Fruit fly (Drosophila melanogaster) whole organism, embryonic: ENCODE results near the gene CG15414.

ENCODE experiments used
- Bteb2 ChIP-seq: fragments of 200-800 bp; sonication (Bioruptor generic); optimal IDR thresholded peaks from 2 replicates; lab custom pipeline; 2016; ENCODE audit warnings: missing biosample characterization, missing genetic modification characterization
- CG10209 ChIP-seq: fragments of 200-800 bp; sonication (Bioruptor generic); optimal IDR thresholded peaks from 3 replicates; lab custom pipeline; 2017; ENCODE audit warnings: missing biosample characterization, mild to moderate bottlenecking, missing genetic modification characterization, missing genetic modification reagents
- CG12219 ChIP-seq: fragments of 200-800 bp; sonication (Bioruptor generic); optimal IDR thresholded peaks from 3 replicates; lab custom pipeline; 2018; ENCODE audit warnings: missing biosample characterization, mild to moderate bottlenecking, missing genetic modification characterization
- CG12659 ChIP-seq: fragments of 200-800 bp; sonication (Bioruptor generic); optimal IDR thresholded peaks from 3 replicates; lab custom pipeline; 2017; ENCODE audit warnings: mild to moderate bottlenecking, missing biosample characterization, missing genetic modification reagents, missing genetic modification characterization
- CG12769 ChIP-seq: fragments of 200-800 bp; sonication (Bioruptor generic); optimal IDR thresholded peaks from 2 replicates; lab custom pipeline; 2019; ENCODE audit warnings: missing biosample characterization, mild to moderate bottlenecking, missing genetic modification characterization, moderate library complexity
- CG14050 ChIP-seq: fragments of 200-800 bp; sonication (Bioruptor generic); IDR thresholded peaks from 3 replicates; pipeline ENCODE4 v1.3.6; 2022; ENCODE audit warnings: missing biosample characterization, missing genetic modification characterization
- CG14710 ChIP-seq: fragments of 200-800 bp; sonication (Bioruptor generic); optimal IDR thresholded peaks from 3 replicates; lab custom pipeline; 2019; ENCODE audit warnings: missing biosample characterization, mild to moderate bottlenecking, missing genetic modification characterization, moderate library complexity
- CG15514 ChIP-seq: fragments of 200-800 bp; sonication (Bioruptor generic); optimal IDR thresholded peaks from 3 replicates; lab custom pipeline; 2017; ENCODE audit warnings: missing biosample characterization, missing genetic modification characterization, mild to moderate bottlenecking, moderate library complexity, missing genetic modification reagents
- CG17829 ChIP-seq: fragments of 200-800 bp; optimal IDR thresholded peaks from 2 replicates; lab custom pipeline; 2019; ENCODE audit warnings: missing biosample characterization, mild to moderate bottlenecking, missing genetic modification characterization, moderate library complexity
- CG2116 ChIP-seq: fragments of 200-800 bp; sonication (Bioruptor generic); optimal IDR thresholded peaks from 3 replicates; lab custom pipeline; 2018; ENCODE audit warnings: missing biosample characterization, mild to moderate bottlenecking, missing genetic modification characterization
- CG2129 ChIP-seq: fragments of 200-800 bp; sonication (Bioruptor generic); IDR thresholded peaks from 2 replicates; pipeline ENCODE4 v1.3.6; 2022; ENCODE audit warnings: missing biosample characterization, missing genetic modification characterization; ENCODE audit not compliant: partially characterized antibody
- CG2712 ChIP-seq: fragments of 200-800 bp; optimal IDR thresholded peaks from 3 replicates; lab custom pipeline; 2019; ENCODE audit warnings: missing biosample characterization, mild to moderate bottlenecking, missing genetic modification characterization, moderate library complexity
- CG3065 ChIP-seq: fragments of 200-800 bp; sonication (Bioruptor generic); optimal IDR thresholded peaks from 2 replicates; lab custom pipeline; 2016; ENCODE audit warnings: missing biosample characterization, missing genetic modification characterization
- CG3847 ChIP-seq: fragments of 200-800 bp; sonication (Bioruptor generic); IDR thresholded peaks from 2 replicates; pipeline ENCODE4 v1.3.6; 2022; ENCODE audit warnings: missing biosample characterization, missing genetic modification characterization
- CG42726 ChIP-seq: fragments of 200-800 bp; sonication (Bioruptor generic); IDR thresholded peaks from 2 replicates; pipeline ENCODE4 v1.3.6; 2022; ENCODE audit warnings: missing biosample characterization, missing genetic modification characterization; ENCODE audit not compliant: partially characterized antibody
- CG6272 ChIP-seq: fragments of 200-800 bp; sonication (Bioruptor generic); IDR thresholded peaks from 2 replicates; pipeline ENCODE4 v1.3.6; 2022; ENCODE audit warnings: missing biosample characterization, missing genetic modification characterization
- CG7357 ChIP-seq: fragments of 200-800 bp; sonication (Bioruptor generic); IDR thresholded peaks from 3 replicates; pipeline ENCODE4 v1.3.6; 2022; ENCODE audit warnings: missing biosample characterization, missing genetic modification characterization
- CTCF ChIP-seq: fragments of 200-800 bp; sonication (Bioruptor generic); optimal IDR thresholded peaks from 2 replicates; lab custom pipeline; 2017; ENCODE audit warnings: missing biosample characterization, mild to moderate bottlenecking, missing genetic modification characterization, moderate library complexity
- Dref ChIP-seq: fragments of 200-800 bp; sonication (Bioruptor generic); IDR thresholded peaks from 2 replicates; pipeline ENCODE4 v1.3.6; 2022; ENCODE audit warnings: missing biosample characterization, missing genetic modification characterization
- Ets97D ChIP-seq: fragments of 200-800 bp; sonication (Bioruptor generic); optimal IDR thresholded peaks from 3 replicates; lab custom pipeline; 2016; ENCODE audit warnings: missing biosample characterization, missing genetic modification characterization
- H15 ChIP-seq: fragments of 200-800 bp; sonication (Bioruptor generic); IDR thresholded peaks from 3 replicates; pipeline ENCODE4 v1.3.6; 2022; ENCODE audit warnings: missing biosample characterization, missing genetic modification characterization
- HmgZ ChIP-seq: fragments of 200-800 bp; sonication (Bioruptor generic); optimal IDR thresholded peaks from 2 replicates; lab custom pipeline; 2018; ENCODE audit warnings: missing biosample characterization, mild to moderate bottlenecking, missing genetic modification characterization
- Lhr ChIP-seq: fragments of 200-800 bp; sonication (Bioruptor generic); optimal IDR thresholded peaks from 3 replicates; lab custom pipeline; 2017; ENCODE audit warnings: mild to moderate bottlenecking, missing biosample characterization, missing genetic modification reagents, missing genetic modification characterization
- MESR4 ChIP-seq: fragments of 200-800 bp; sonication (Bioruptor generic); optimal IDR thresholded peaks from 2 replicates; lab custom pipeline; 2018; ENCODE audit warnings: missing biosample characterization, mild to moderate bottlenecking, missing genetic modification characterization, moderate library complexity
- Mad ChIP-seq: fragments of 200-800 bp; sonication (Bioruptor generic); optimal IDR thresholded peaks from 2 replicates; lab custom pipeline; 2016; ENCODE audit warnings: missing biosample characterization, missing genetic modification characterization
- Max ChIP-seq: fragments of 200-800 bp; sonication (Bioruptor generic); optimal IDR thresholded peaks from 2 replicates; lab custom pipeline; 2016; ENCODE audit warnings: missing biosample characterization, mild to moderate bottlenecking, missing genetic modification characterization
- Myb ChIP-seq: fragments of 200-800 bp; sonication (Bioruptor generic); optimal IDR thresholded peaks from 2 replicates; lab custom pipeline; 2016; ENCODE audit warnings: missing biosample characterization, missing genetic modification characterization
- Opbp ChIP-seq: fragments of 200-800 bp; sonication (Bioruptor generic); IDR thresholded peaks from 3 replicates; pipeline ENCODE4 v1.3.6; 2022; ENCODE audit warnings: missing biosample characterization, missing genetic modification characterization; ENCODE audit not compliant: partially characterized antibody
- Pdp1 ChIP-seq, 2 experiments: fragments of 200-800 bp; sonication (Bioruptor generic); optimal IDR thresholded peaks; 3 replicates each; lab custom pipeline; 2016; ENCODE audit warnings: missing biosample characterization in 2 of 2, missing genetic modification characterization in 2 of 2, mild to moderate bottlenecking in 1 of 2, moderate library complexity in 1 of 2
- Scr ChIP-seq: fragments of 200-800 bp; sonication (Bioruptor generic); IDR thresholded peaks from 2 replicates; pipeline ENCODE4 v1.3.6; 2022; ENCODE audit warnings: missing biosample characterization, missing genetic modification characterization; ENCODE audit not compliant: partially characterized antibody
- Spps ChIP-seq: fragments of 200-800 bp; sonication (Bioruptor generic); optimal IDR thresholded peaks from 2 replicates; lab custom pipeline; 2018; ENCODE audit warnings: missing biosample characterization, mild to moderate bottlenecking, missing genetic modification characterization
- amos ChIP-seq: fragments of 200-800 bp; sonication (Bioruptor generic); IDR thresholded peaks from 2 replicates; pipeline ENCODE4 v1.3.6; 2022; ENCODE audit warnings: missing biosample characterization, missing genetic modification characterization; ENCODE audit not compliant: partially characterized antibody
- bbx ChIP-seq: fragments of 200-800 bp; sonication (Bioruptor generic); IDR thresholded peaks from 2 replicates; pipeline ENCODE4 v1.3.6; 2022; ENCODE audit warnings: missing biosample characterization, missing genetic modification characterization; ENCODE audit not compliant: partially characterized antibody
- chinmo ChIP-seq: fragments of 200-800 bp; sonication (Bioruptor generic); IDR thresholded peaks from 4 replicates; pipeline ENCODE4 v1.3.6; 2022; ENCODE audit warnings: missing biosample characterization, missing genetic modification characterization; ENCODE audit not compliant: partially characterized antibody
- crp ChIP-seq, 2 experiments: fragments of 200-800 bp; sonication (Bioruptor generic); optimal IDR thresholded peaks; 2 replicates in 1 of 2; 3 replicates in 1 of 2; lab custom pipeline; 2017; ENCODE audit warnings: missing biosample characterization in 2 of 2, missing genetic modification characterization in 2 of 2, mild to moderate bottlenecking in 1 of 2, moderate library complexity in 1 of 2
- fd3F ChIP-seq: fragments of 200-800 bp; sonication (Bioruptor generic); optimal IDR thresholded peaks from 2 replicates; lab custom pipeline; 2018; ENCODE audit warnings: missing biosample characterization, mild to moderate bottlenecking, missing genetic modification characterization, moderate library complexity
- fd64A ChIP-seq: fragments of 200-800 bp; sonication (Bioruptor generic); optimal IDR thresholded peaks from 3 replicates; lab custom pipeline; 2018; ENCODE audit warnings: missing biosample characterization, mild to moderate bottlenecking, missing genetic modification characterization
- ken ChIP-seq: fragments of 200-800 bp; sonication (Bioruptor generic); IDR thresholded peaks from 3 replicates; pipeline ENCODE4 v1.3.6; 2022; ENCODE audit warnings: missing biosample characterization, missing genetic modification characterization
- mld ChIP-seq: fragments of 200-800 bp; sonication (Bioruptor generic); IDR thresholded peaks from 3 replicates; pipeline ENCODE4 v1.3.6; 2022; ENCODE audit warnings: missing biosample characterization, missing genetic modification characterization; ENCODE audit not compliant: partially characterized antibody
- nerfin-2 ChIP-seq: fragments of 200-800 bp; sonication (Bioruptor generic); IDR thresholded peaks from 2 replicates; pipeline ENCODE4 v1.3.6; 2022; ENCODE audit warnings: missing biosample characterization, missing genetic modification characterization; ENCODE audit not compliant: partially characterized antibody
- nom ChIP-seq: fragments of 200-800 bp; sonication (Bioruptor generic); optimal IDR thresholded peaks from 2 replicates; lab custom pipeline; 2017; ENCODE audit warnings: missing biosample characterization, missing genetic modification characterization, mild to moderate bottlenecking, moderate library complexity, missing genetic modification reagents
- peb ChIP-seq: fragments of 200-800 bp; sonication (Bioruptor generic); IDR thresholded peaks from 2 replicates; pipeline ENCODE4 v1.3.6; 2022; ENCODE audit warnings: missing biosample characterization, missing genetic modification characterization
- pnt ChIP-seq: fragments of 200-800 bp; sonication (Bioruptor generic); optimal IDR thresholded peaks from 3 replicates; lab custom pipeline; 2016; ENCODE audit warnings: missing biosample characterization, missing genetic modification characterization
- psq ChIP-seq: fragments of 200-800 bp; sonication (Bioruptor generic); optimal IDR thresholded peaks from 2 replicates; lab custom pipeline; 2017; ENCODE audit warnings: missing biosample characterization, missing genetic modification characterization
- pzg ChIP-seq: fragments of 200-800 bp; sonication (Bioruptor generic); optimal IDR thresholded peaks from 3 replicates; lab custom pipeline; 2018; ENCODE audit warnings: missing biosample characterization, mild to moderate bottlenecking, missing genetic modification characterization, moderate library complexity
- salm ChIP-seq: fragments of 200-800 bp; sonication (Bioruptor generic); optimal IDR thresholded peaks from 2 replicates; lab custom pipeline; 2018; ENCODE audit warnings: missing biosample characterization, mild to moderate bottlenecking, missing genetic modification characterization
- slp2 ChIP-seq: fragments of 200-800 bp; sonication (Bioruptor generic); optimal IDR thresholded peaks from 2 replicates; lab custom pipeline; 2016; ENCODE audit warnings: missing biosample characterization, missing genetic modification characterization
- tll ChIP-seq, 2 experiments: fragments of 200-800 bp in 1 of 2; fragments of >200 bp in 1 of 2; sonication (Bioruptor generic) in 1 of 2; optimal IDR thresholded peaks; 2 replicates each; lab custom pipeline; 2017 to 2019; ENCODE audit warnings: missing biosample characterization in 2 of 2, missing genetic modification characterization in 2 of 2, mild to moderate bottlenecking in 1 of 2, moderate library complexity in 1 of 2
- usp ChIP-seq: fragments of >200 bp; optimal IDR thresholded peaks from 2 replicates; lab custom pipeline; 2017; ENCODE audit warnings: missing biosample characterization, missing genetic modification characterization

Gene CG15414

DNA sequence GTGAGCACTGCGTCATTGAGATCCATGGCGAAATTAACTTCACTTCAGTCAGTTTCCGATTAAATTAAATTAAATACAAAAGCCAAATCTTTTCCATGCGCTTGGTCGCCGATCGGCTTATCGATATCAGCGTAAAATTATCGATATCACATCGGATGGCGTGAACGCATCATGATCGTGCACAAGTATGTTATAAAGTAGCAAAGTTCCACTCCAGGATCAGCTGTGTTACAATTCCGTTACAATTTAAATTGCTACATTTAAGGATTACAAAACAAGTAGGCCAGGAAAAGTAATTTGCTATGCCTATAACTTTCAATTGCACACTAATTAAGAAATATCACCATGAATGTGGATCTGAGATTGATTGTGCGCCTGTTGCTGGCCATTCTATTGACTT, 21.0 kb downstream of the CG15414 start, which contains the start of the genes Pif1 and CG31776 (continued):
- TF ChIP-seq nerfin-2 (GFP tag; lab: Robert Waterston, UW) (peak; percentile 83), CG2712 (peak; percentile 33), bbx (GFP tag; lab: Robert Waterston, UW) (peak; percentile 92), Max (GFP tag; lab: Kevin White, UChicago) (no peak), CG12769 (no peak), pzg (peak; percentile 88), CG12659 (GFP tag; lab: Kevin White, UChicago) (peak; percentile 27), crp (GFP tag; optimal IDR thresholded peaks at IDR 0.05; lab: Kevin White, UChicago) (peak; percentile 89 to 98), MESR4 (GFP tag; lab: Kevin White, UChicago) (peak; percentile 44), CG12219 (GFP tag; lab: Kevin White, UChicago) (no peak), Scr (peak; percentile 83), Ets97D (peak; percentile 51), Bteb2 (GFP tag; lab: Kevin White, UChicago) (no peak), CG3847 (GFP tag; lab: Robert Waterston, UW) (no peak), CG17829 (peak; percentile 42), pnt (GFP tag; lab: Kevin White, UChicago) (no peak), Lhr (GFP tag; lab: Kevin White, UChicago) (peak; percentile 43), CG3065 (GFP tag; lab: Kevin White, UChicago) (no peak), CG2116 (GFP tag; lab: Kevin White, UChicago) (peak; percentile 93), Mad (GFP tag; lab: Kevin White, UChicago) (no peak), Pdp1 (GFP tag; optimal IDR thresholded peaks at IDR 0.05; lab: Kevin White, UChicago) (peak in 1 of 2 experiments; percentile 27), fd64A (GFP tag; lab: Kevin White, UChicago) (no peak), Spps (no peak), usp (GFP tag; lab: Kevin White, UChicago) (no peak), Opbp (peak; percentile 91), H15 (GFP tag; lab: Robert Waterston, UW) (no peak), CG15514 (GFP tag; lab: Kevin White, UChicago) (peak; percentile 64), CG10209 (GFP tag; lab: Kevin White, UChicago) (no peak), Myb (GFP tag; lab: Kevin White, UChicago) (peak; percentile 99), CTCF (peak; percentile 69), peb (no peak), ken (GFP tag; lab: Robert Waterston, UW) (no peak), CG42726 (GFP tag; lab: Robert Waterston, UW) (peak; percentile 89), CG6272 (GFP tag; lab: Robert Waterston, UW) (no peak), salm (tag; lab: Kevin White, UChicago) (no peak), nom (GFP tag; lab: Kevin White, UChicago) (no peak), psq (GFP tag; lab: Kevin White, UChicago) (no peak), CG7357 (peak; percentile 94), CG14710 (tag; lab: Kevin White, UChicago) (peak; percentile 68), HmgZ (peak; percentile 60), slp2 (no peak), amos (GFP tag; lab: Robert Waterston, UW) (peak; percentile 92; the same call in 1 of the 2 replicates), Dref (GFP tag; lab: Robert Waterston, UW) (peak; percentile 97), CG14050 (GFP tag; lab: Robert Waterston, UW) (no peak), fd3F (no peak), mld (0 out of 3 replicates have a peak, but pooled peaks have one; percentile 22), CG2129 (GFP tag; lab: Robert Waterston, UW) (peak; percentile 79), chinmo (peak; percentile 73; the same call in 2 of the 4 replicates), tll (GFP tag; optimal IDR thresholded peaks at IDR 0.05; lab: Kevin White, UChicago) (peak in 1 of 2 experiments; percentile 39)
